Fruit fly (Drosophila melanogaster): ENCODE results near the gene Obp8a.

The Obp8a gene

DNA sequence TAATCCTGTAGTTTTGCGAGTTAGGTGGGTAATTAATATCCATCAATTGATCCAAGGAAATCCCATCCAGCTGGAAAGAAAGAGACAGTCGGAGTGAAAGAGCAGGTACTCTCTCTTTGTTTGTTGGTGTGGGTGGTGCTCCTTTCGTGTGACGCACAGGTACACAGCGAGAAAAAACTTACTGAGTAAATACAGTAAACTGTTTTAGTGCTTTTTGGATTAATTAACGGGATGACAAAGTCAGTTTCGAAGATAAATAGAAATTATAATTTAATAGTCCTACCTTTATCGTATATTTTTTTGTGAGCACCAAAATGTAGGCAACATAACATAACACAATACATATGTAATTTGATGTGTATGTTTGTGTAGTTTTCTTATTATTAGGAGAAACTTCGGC is 33.4 kb downstream of the Obp8a start (continued):
- TF ChIP-seq D (optimal IDR thresholded peaks at IDR 0.05) (no peak), D (GFP tag; optimal IDR thresholded peaks at IDR 0.05) (no peak), NFAT (GFP tag; IDR thresholded peaks at IDR 0.05) (no peak), CG12071 (GFP tag; optimal IDR thresholded peaks at IDR 0.05) (no peak), CG11696 (GFP tag; IDR thresholded peaks at IDR 0.05) (no peak), exex (tag; optimal IDR thresholded peaks at IDR 0.05) (no peak), CG4360 (GFP tag; IDR thresholded peaks at IDR 0.05) (no peak), Hmx (GFP tag; optimal IDR thresholded peaks at IDR 0.05) (no peak), Hand (GFP tag; optimal IDR thresholded peaks at IDR 0.05) (no peak), Camta (GFP tag; optimal IDR thresholded peaks at IDR 0.05) (no peak), lmd (GFP tag; IDR thresholded peaks at IDR 0.05) (peak; percentile 15; the same call in 1 of the 2 replicates), vnd (GFP tag; IDR thresholded peaks at IDR 0.05; ENCODE audit: partially characterized antibody) (no peak), dati (GFP tag; IDR thresholded peaks at IDR 0.05) (no peak), Doc3 (GFP tag; IDR thresholded peaks at IDR 0.05; ENCODE audit: partially characterized antibody) (no peak), CG6854 (GFP tag; optimal IDR thresholded peaks at IDR 0.05) (no peak), Ptx1 (GFP tag; IDR thresholded peaks at IDR 0.05) (0 out of 2 replicates have a peak, but pooled peaks have one; percentile 25), CG1024 (GFP tag; IDR thresholded peaks at IDR 0.05) (no peak), CG43689 (GFP tag; IDR thresholded peaks at IDR 0.05) (no peak), esg (GFP tag; conservative IDR thresholded peaks at IDR 0.05) (peak; percentile 12; the same call in 1 of the 2 replicates), ranshi (GFP tag; IDR thresholded peaks at IDR 0.05) (0 out of 2 replicates have a peak, but pooled peaks have one; percentile 28), gsb (GFP tag; IDR thresholded peaks at IDR 0.05) (no peak), BEAF-32 (GFP tag; optimal IDR thresholded peaks at IDR 0.05) (no peak), disco-r (GFP tag; optimal IDR thresholded peaks at IDR 0.05) (no peak), fd64A (GFP tag; optimal IDR thresholded peaks at IDR 0.05) (no peak), gsb-n (tag; optimal IDR thresholded peaks at IDR 0.05) (peak; percentile 21), tll (GFP tag; optimal IDR thresholded peaks at IDR 0.05) (no peak), CG2199 (GFP tag; IDR thresholded peaks at IDR 0.05) (no peak), Opbp (GFP tag; IDR thresholded peaks at IDR 0.05; ENCODE audit: partially characterized antibody) (no peak), GATAe (GFP tag; conservative IDR thresholded peaks at IDR 0.05) (no peak), CG12744 (GFP tag; optimal IDR thresholded peaks at IDR 0.05) (no peak), CG17829 (tag; optimal IDR thresholded peaks at IDR 0.05) (peak; percentile 38), zf30C (GFP tag; optimal IDR thresholded peaks at IDR 0.05) (peak; percentile 69), HmgZ (tag; optimal IDR thresholded peaks at IDR 0.05) (no peak), CG17912 (GFP tag; optimal IDR thresholded peaks at IDR 0.05) (no peak), amos (GFP tag; IDR thresholded peaks at IDR 0.05; ENCODE audit: partially characterized antibody) (no peak), CG15269 (tag; optimal IDR thresholded peaks at IDR 0.05) (no peak), nmo (GFP tag; optimal IDR thresholded peaks at IDR 0.05) (peak; percentile 20), CG15073 (GFP tag; optimal IDR thresholded peaks at IDR 0.05) (no peak), chm (GFP tag; IDR thresholded peaks at IDR 0.05) (no peak), CG12104 (GFP tag; optimal IDR thresholded peaks at IDR 0.05) (no peak), Side (GFP tag; optimal IDR thresholded peaks at IDR 0.05) (no peak), CG2202 (tag; optimal IDR thresholded peaks at IDR 0.05) (no peak), otp (GFP tag; IDR thresholded peaks at IDR 0.05) (no peak), al (GFP tag; IDR thresholded peaks at IDR 0.05) (no peak), CG5180 (GFP tag; optimal IDR thresholded peaks at IDR 0.05) (no peak), knrl (GFP tag; IDR thresholded peaks at IDR 0.05; ENCODE audit: partially characterized antibody) (no peak), Fer2 (tag; optimal IDR thresholded peaks at IDR 0.05) (no peak), fu2 (GFP tag; optimal IDR thresholded peaks at IDR 0.05) (no peak), CG15696 (tag; optimal IDR thresholded peaks at IDR 0.05) (no peak), CG12219 (GFP tag; optimal IDR thresholded peaks at IDR 0.05) (no peak), ase (GFP tag; IDR thresholded peaks at IDR 0.05) (no peak), CG3065 (GFP tag; optimal IDR thresholded peaks at IDR 0.05) (no peak)

All from whole organism, embryonic.